Worm (Caenorhabditis elegans) whole organism, young adult: ENCODE measurements around the gene K03A11.4.

Experiments used
- B0336.3 ChIP-seq: fragments of 200-800 bp; sonication (Bioruptor generic); IDR thresholded peaks from 2 replicates; pipeline ENCODE4 v1.3.6; 2022; ENCODE audit warnings: missing genetic modification characterization, missing compliant biosample characterization
- C06A6.2 ChIP-seq: fragments of 200-800 bp; sonication (Bioruptor generic); conservative IDR thresholded peaks from 2 replicates; pipeline ENCODE4 v1.3.6; 2022; ENCODE audit warnings: missing genetic modification characterization, missing compliant biosample characterization
- C17E4.6 ChIP-seq: fragments of 200-800 bp; sonication (Bioruptor generic); IDR thresholded peaks from 2 replicates; pipeline ENCODE4 v1.3.6; 2022; ENCODE audit warnings: missing genetic modification reagents, missing genetic modification characterization, missing compliant biosample characterization
- F23B12.7 ChIP-seq: sonication (generic microtip); optimal IDR thresholded peaks from 2 replicates; lab custom pipeline; 2017; ENCODE audit warnings: missing genetic modification characterization, mild to moderate bottlenecking, missing compliant biosample characterization, antibody characterized with exemption, moderate library complexity; ENCODE audit not compliant: insufficient read depth
- F37B4.10 ChIP-seq: fragments of 200-800 bp; sonication (Bioruptor generic); IDR thresholded peaks from 2 replicates; pipeline ENCODE4 v1.3.6; 2022; ENCODE audit warnings: missing genetic modification characterization, missing compliant biosample characterization
- F39B2.1 ChIP-seq: fragments of 200-800 bp; sonication (Bioruptor generic); IDR thresholded peaks from 2 replicates; pipeline ENCODE4 v1.3.6; 2022; ENCODE audit warnings: missing genetic modification reagents, missing genetic modification characterization, missing compliant biosample characterization
- F52B5.7 ChIP-seq: sonication (generic microtip); optimal IDR thresholded peaks from 2 replicates; lab custom pipeline; 2016; ENCODE audit warnings: mild to moderate bottlenecking, missing genetic modification characterization, missing compliant biosample characterization
- F55B11.4 ChIP-seq: sonication (generic microtip); optimal IDR thresholded peaks from 2 replicates; lab custom pipeline; 2016; ENCODE audit warnings: missing compliant biosample characterization, missing genetic modification characterization, borderline replicate concordance; ENCODE audit not compliant: insufficient read depth
- K11D2.4 ChIP-seq: fragments of 200-800 bp; sonication (Bioruptor generic); IDR thresholded peaks from 2 replicates; pipeline ENCODE4 v1.3.6; 2022; ENCODE audit warnings: missing genetic modification reagents, missing genetic modification characterization, missing compliant biosample characterization
- T26A5.8 ChIP-seq: sonication (generic microtip); optimal IDR thresholded peaks from 2 replicates; lab custom pipeline; 2016; ENCODE audit warnings: missing genetic modification characterization, missing compliant biosample characterization
- Y67H2A.10 ChIP-seq: fragments of 200-800 bp; sonication (Bioruptor generic); conservative IDR thresholded peaks from 2 replicates; pipeline ENCODE4 v1.3.6; 2022; ENCODE audit warnings: missing genetic modification reagents, missing genetic modification characterization, missing compliant biosample characterization
- ZK185.1 ChIP-seq: sonication (generic microtip); optimal IDR thresholded peaks from 2 replicates; lab custom pipeline; 2016; ENCODE audit warnings: mild to moderate bottlenecking, missing genetic modification characterization, missing compliant biosample characterization; ENCODE audit not compliant: poor library complexity, severe bottlenecking
- akir-1 ChIP-seq: fragments of 200-800 bp; sonication (Bioruptor generic); optimal IDR thresholded peaks from 2 replicates; lab custom pipeline; 2018; ENCODE audit warnings: mild to moderate bottlenecking, missing genetic modification characterization, moderate library complexity, missing compliant biosample characterization
- aptf-2 ChIP-seq: fragments of 200-800 bp; sonication (Bioruptor generic); conservative IDR thresholded peaks from 2 replicates; pipeline ENCODE4 v1.3.6; 2022; ENCODE audit warnings: missing genetic modification reagents, missing genetic modification characterization, missing compliant biosample characterization
- aptf-3 ChIP-seq: fragments of 200-800 bp; sonication (Bioruptor generic); IDR thresholded peaks from 2 replicates; pipeline ENCODE4 v1.3.6; 2022; ENCODE audit warnings: missing genetic modification characterization, missing compliant biosample characterization
- atf-7 ChIP-seq: sonication (generic microtip); optimal IDR thresholded peaks from 2 replicates; lab custom pipeline; 2017; ENCODE audit warnings: mild to moderate bottlenecking, missing genetic modification characterization, missing compliant biosample characterization
- attf-3 ChIP-seq: fragments of 200-800 bp; sonication (Bioruptor generic); conservative IDR thresholded peaks from 2 replicates; pipeline ENCODE4 v1.3.6; 2022; ENCODE audit warnings: missing genetic modification reagents, missing genetic modification characterization, missing compliant biosample characterization
- cebp-1 ChIP-seq, 2 experiments: fragments of 200-800 bp in 1 of 2; sonication (Bioruptor generic) in 1 of 2; sonication (generic microtip) in 1 of 2; IDR thresholded peaks in 1 of 2; optimal IDR thresholded peaks in 1 of 2; 2 replicates each; pipeline versions ENCODE4 v1.3.6 to Lab custom; 2017 to 2022; ENCODE audit warnings: missing compliant biosample characterization in 2 of 2, missing genetic modification characterization in 2 of 2, mild to moderate bottlenecking in 1 of 2, missing genetic modification reagents in 1 of 2, moderate library complexity in 1 of 2
- dpl-1 ChIP-seq: fragments of 150-350 bp; optimal IDR thresholded peaks from 2 replicates; lab custom pipeline; 2014; ENCODE audit warnings: missing biosample characterization, missing genetic modification reagents, missing genetic modification characterization
- efl-1 ChIP-seq: fragments of 150-350 bp; optimal IDR thresholded peaks from 2 replicates; lab custom pipeline; 2014; ENCODE audit warnings: missing biosample characterization, missing genetic modification reagents, missing genetic modification characterization
- egl-18 ChIP-seq: fragments of 200-800 bp; sonication (Bioruptor generic); IDR thresholded peaks from 2 replicates; pipeline ENCODE4 v1.3.6; 2022; ENCODE audit warnings: missing genetic modification reagents, missing genetic modification characterization, missing compliant biosample characterization
- egl-44 ChIP-seq: fragments of 200-800 bp; sonication (Bioruptor generic); IDR thresholded peaks from 2 replicates; pipeline ENCODE4 v1.3.6; 2022; ENCODE audit warnings: missing genetic modification reagents, missing genetic modification characterization, missing compliant biosample characterization
- ekl-4 ChIP-seq: fragments of 200-800 bp; sonication (Bioruptor generic); IDR thresholded peaks from 2 replicates; pipeline ENCODE4 v1.3.6; 2022; ENCODE audit warnings: missing genetic modification reagents, missing genetic modification characterization, missing compliant biosample characterization
- ets-4 ChIP-seq: fragments of 200-800 bp; sonication (Bioruptor generic); optimal IDR thresholded peaks from 2 replicates; lab custom pipeline; 2018; ENCODE audit warnings: mild to moderate bottlenecking, missing genetic modification characterization, missing compliant biosample characterization
- fkh-3 ChIP-seq: sonication (generic microtip); optimal IDR thresholded peaks from 2 replicates; lab custom pipeline; 2016; ENCODE audit warnings: mild to moderate bottlenecking, missing genetic modification characterization, missing compliant biosample characterization
- gei-17 ChIP-seq: fragments of 200-800 bp; sonication (Bioruptor generic); optimal IDR thresholded peaks from 2 replicates; lab custom pipeline; 2018; ENCODE audit warnings: mild to moderate bottlenecking, missing genetic modification characterization, missing compliant biosample characterization
- him-1 ChIP-seq: sonication (generic microtip); optimal IDR thresholded peaks from 2 replicates; lab custom pipeline; 2016; ENCODE audit warnings: missing genotype, missing genetic modification reagents, missing genetic modification characterization, missing compliant biosample characterization
- hlh-26 ChIP-seq: fragments of 200-800 bp; sonication (Bioruptor generic); conservative IDR thresholded peaks from 2 replicates; pipeline ENCODE4 v1.3.6; 2022; ENCODE audit warnings: missing genetic modification reagents, missing genetic modification characterization, missing compliant biosample characterization
- let-526 ChIP-seq: fragments of 200-800 bp; sonication (Bioruptor generic); IDR thresholded peaks from 2 replicates; pipeline ENCODE4 v1.3.6; 2022; ENCODE audit warnings: missing genetic modification reagents, missing genetic modification characterization, missing compliant biosample characterization
- madf-10 ChIP-seq: sonication (generic microtip); optimal IDR thresholded peaks from 2 replicates; lab custom pipeline; 2016; ENCODE audit warnings: mild to moderate bottlenecking, missing genetic modification characterization, missing compliant biosample characterization
- mcd-1 ChIP-seq: fragments of 200-800 bp; sonication (Bioruptor generic); IDR thresholded peaks from 2 replicates; pipeline ENCODE4 v1.3.6; 2022; ENCODE audit warnings: missing genetic modification reagents, missing genetic modification characterization, missing compliant biosample characterization
- mel-28 ChIP-seq: sonication (generic microtip); optimal IDR thresholded peaks from 2 replicates; lab custom pipeline; 2016; ENCODE audit warnings: borderline replicate concordance, mild to moderate bottlenecking, missing genetic modification characterization, missing compliant biosample characterization
- mes-4 ChIP-seq: sonication (generic microtip); optimal IDR thresholded peaks from 2 replicates; lab custom pipeline; 2016; ENCODE audit warnings: missing genotype, missing genetic modification characterization, missing compliant biosample characterization
- nfya-1 ChIP-seq: sonication (generic microtip); optimal IDR thresholded peaks from 2 replicates; lab custom pipeline; 2017; ENCODE audit warnings: antibody characterized with exemption, missing compliant biosample characterization, missing genetic modification characterization, borderline replicate concordance; ENCODE audit not compliant: insufficient read depth
- nfya-2 ChIP-seq: fragments of 200-800 bp; sonication (Bioruptor generic); IDR thresholded peaks from 2 replicates; pipeline ENCODE4 v1.3.6; 2022; ENCODE audit warnings: missing genetic modification reagents, missing genetic modification characterization, missing compliant biosample characterization
- nhr-120 ChIP-seq: fragments of 200-800 bp; sonication (Bioruptor generic); IDR thresholded peaks from 2 replicates; pipeline ENCODE4 v1.3.6; 2022; ENCODE audit warnings: missing genetic modification characterization, missing compliant biosample characterization
- nhr-179 ChIP-seq: sonication (generic microtip); optimal IDR thresholded peaks from 2 replicates; lab custom pipeline; 2016; ENCODE audit warnings: mild to moderate bottlenecking, missing genetic modification characterization, missing compliant biosample characterization
- nhr-80 ChIP-seq: sonication (generic microtip); optimal IDR thresholded peaks from 2 replicates; lab custom pipeline; 2016; ENCODE audit warnings: missing genetic modification characterization, missing compliant biosample characterization
- nhr-90 ChIP-seq: sonication (generic microtip); optimal IDR thresholded peaks from 2 replicates; lab custom pipeline; 2016; ENCODE audit warnings: missing genotype, mild to moderate bottlenecking, missing genetic modification characterization, missing compliant biosample characterization
- rpc-1 ChIP-seq, 2 experiments: fragments of 150-350 bp in 1 of 2; sonication (generic microtip) in 1 of 2; optimal IDR thresholded peaks; 2 replicates each; lab custom pipeline; 2014 to 2018; ENCODE audit warnings: missing biosample characterization in 1 of 2, missing genetic modification characterization in 1 of 2, missing genetic modification reagents in 1 of 2, missing genotype in 1 of 2
- sea-2 ChIP-seq: fragments of 200-800 bp; sonication (Bioruptor generic); IDR thresholded peaks from 2 replicates; pipeline ENCODE4 v1.3.6; 2022; ENCODE audit warnings: missing genetic modification characterization, missing compliant biosample characterization
- snpc-1.1 ChIP-seq: sonication (generic microtip); optimal IDR thresholded peaks from 2 replicates; lab custom pipeline; 2017; ENCODE audit warnings: missing genetic modification characterization, mild to moderate bottlenecking, missing compliant biosample characterization, antibody characterized with exemption, moderate library complexity, missing genotype, missing genetic modification reagents; ENCODE audit not compliant: insufficient read depth
- tbx-9 ChIP-seq: sonication (generic microtip); optimal IDR thresholded peaks from 2 replicates; lab custom pipeline; 2016; ENCODE audit warnings: borderline replicate concordance, missing genetic modification characterization, inconsistent platforms, missing compliant biosample characterization
- unc-62 ChIP-seq: fragments of 150-350 bp; optimal IDR thresholded peaks from 2 replicates; lab custom pipeline; 2014; ENCODE audit warnings: missing biosample characterization, missing genetic modification reagents, missing genetic modification characterization
- xnd-1 ChIP-seq: sonication (generic microtip); optimal IDR thresholded peaks from 2 replicates; lab custom pipeline; 2016; ENCODE audit warnings: missing genotype, missing genetic modification reagents, missing genetic modification characterization, missing compliant biosample characterization
- ztf-18 ChIP-seq: sonication (generic microtip); optimal IDR thresholded peaks from 2 replicates; lab custom pipeline; 2016; ENCODE audit warnings: missing genotype, mild to moderate bottlenecking, missing genetic modification characterization, missing compliant biosample characterization
- ztf-28 ChIP-seq: fragments of 200-800 bp; sonication (Bioruptor generic); IDR thresholded peaks from 2 replicates; pipeline ENCODE4 v1.3.6; 2022; ENCODE audit warnings: missing genetic modification reagents, missing genetic modification characterization, missing compliant biosample characterization
- ztf-3 ChIP-seq: fragments of 200-800 bp; sonication (Bioruptor generic); optimal IDR thresholded peaks from 2 replicates; lab custom pipeline; 2018; ENCODE audit warnings: mild to moderate bottlenecking, missing genetic modification characterization, missing compliant biosample characterization

The K03A11.4 gene

DNA sequence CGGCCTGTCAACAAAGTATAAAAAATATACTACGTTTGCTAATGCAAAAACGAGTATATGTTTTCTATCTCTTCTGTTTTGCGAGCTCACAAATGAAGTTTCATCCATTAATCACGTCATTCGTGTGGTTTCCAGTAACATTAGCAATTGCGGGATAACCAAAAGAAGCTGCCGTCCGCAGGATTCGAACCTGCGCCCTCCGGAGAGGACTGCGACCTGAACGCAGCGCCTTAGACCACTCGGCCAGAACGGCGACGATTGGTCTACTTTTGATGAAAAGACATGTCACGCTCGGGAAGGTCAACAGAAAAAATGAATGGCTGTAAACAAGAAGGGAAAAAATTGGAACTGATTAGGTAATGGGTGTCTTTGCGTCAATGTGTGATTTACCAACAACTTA is 39.2 kb upstream of the K03A11.4 start:
- TF ChIP-seq F39B2.1 (GFP tag; lab: Robert Waterston, UW) (no peak), sea-2 (GFP tag; lab: Robert Waterston, UW) (no peak), nhr-120 (GFP tag; lab: Robert Waterston, UW) (no peak), hlh-26 (GFP tag; lab: Robert Waterston, UW) (no peak), ztf-18 (tag; lab: Kevin White, UChicago) (peak; percentile 62), F37B4.10 (GFP tag; lab: Robert Waterston, UW) (no peak), ztf-3 (GFP tag; lab: Kevin White, UChicago) (no peak), aptf-2 (GFP tag; lab: Robert Waterston, UW) (no peak), ekl-4 (GFP tag; lab: Robert Waterston, UW) (no peak), nhr-90 (tag; lab: Kevin White, UChicago) (peak; percentile 83), F52B5.7 (no peak), nhr-80 (peak; percentile 60), nfya-2 (GFP tag; lab: Robert Waterston, UW) (no peak), ets-4 (GFP tag; lab: Kevin White, UChicago) (peak; percentile 45), gei-17 (GFP tag; lab: Kevin White, UChicago) (no peak), nfya-1 (no peak), egl-18 (GFP tag; lab: Robert Waterston, UW) (no peak), K11D2.4 (GFP tag; lab: Robert Waterston, UW) (0 out of 2 replicates have a peak, but pooled peaks have one; percentile 17), nhr-179 (tag; lab: Kevin White, UChicago) (peak; percentile 64), atf-7 (tag; lab: Kevin White, UChicago) (peak; percentile 12), unc-62 (GFP tag; lab: Kevin White, UChicago) (no peak), snpc-1.1 (tag; lab: Kevin White, UChicago) (peak; percentile 43), madf-10 (tag; lab: Kevin White, UChicago) (peak; percentile 56), rpc-1 (optimal IDR thresholded peaks at IDR 0.05; lab: Kevin White, UChicago) (peak; percentile 85), rpc-1 (tag; optimal IDR thresholded peaks at IDR 0.05; lab: Kevin White, UChicago) (peak; percentile 86), mel-28 (no peak), cebp-1 (GFP tag; IDR thresholded peaks at IDR 0.05; lab: Robert Waterston, UW) (no peak), cebp-1 (tag; optimal IDR thresholded peaks at IDR 0.05; lab: Kevin White, UChicago) (no peak), him-1 (tag; lab: Kevin White, UChicago) (peak; percentile 90), fkh-3 (tag; lab: Kevin White, UChicago) (no peak), mcd-1 (GFP tag; lab: Robert Waterston, UW) (no peak), ZK185.1 (tag; lab: Kevin White, UChicago) (peak; percentile 34), mes-4 (tag; lab: Kevin White, UChicago) (peak; percentile 64), Y67H2A.10 (GFP tag; lab: Robert Waterston, UW) (0 out of 2 replicates have a peak, but pooled peaks have one; percentile 20), aptf-3 (GFP tag; lab: Robert Waterston, UW) (0 out of 2 replicates have a peak, but pooled peaks have one; percentile 59), B0336.3 (GFP tag; lab: Robert Waterston, UW) (no peak; the same call in 1 of the 2 replicates), attf-3 (GFP tag; lab: Robert Waterston, UW) (no peak), let-526 (GFP tag; lab: Robert Waterston, UW) (no peak), efl-1 (GFP tag; lab: Kevin White, UChicago) (no peak), F23B12.7 (tag; lab: Kevin White, UChicago) (peak; percentile 60), C06A6.2 (GFP tag; lab: Robert Waterston, UW) (no peak), dpl-1 (no peak), T26A5.8 (tag; lab: Kevin White, UChicago) (peak; percentile 44), akir-1 (GFP tag; lab: Kevin White, UChicago) (no peak), F55B11.4 (tag; lab: Kevin White, UChicago) (no peak), C17E4.6 (GFP tag; lab: Robert Waterston, UW) (no peak), egl-44 (peak; percentile 79), ztf-28 (GFP tag; lab: Robert Waterston, UW) (0 out of 2 replicates have a peak, but pooled peaks have one; percentile 29), xnd-1 (tag; lab: Kevin White, UChicago) (no peak), tbx-9 (tag; lab: Kevin White, UChicago) (no peak)
